Worm (Caenorhabditis elegans) whole organism, L2 larva: ENCODE measurements around the gene smc-6.

Experiments
- C34F6.9 ChIP-seq: fragments of 150-350 bp; optimal IDR thresholded peaks from 2 replicates; lab custom pipeline; 2014; ENCODE audit warnings: missing biosample characterization, missing genetic modification characterization
- F13H6.1 ChIP-seq: sonication (generic microtip); optimal IDR thresholded peaks from 2 replicates; lab custom pipeline; 2016; ENCODE audit warnings: missing genetic modification characterization, missing compliant biosample characterization
- R02D3.7 ChIP-seq: fragments of 150-350 bp; optimal IDR thresholded peaks from 2 replicates; lab custom pipeline; 2014; ENCODE audit warnings: missing biosample characterization, missing genetic modification characterization
- Y55F3AM.14 ChIP-seq: fragments of 200-800 bp; sonication (Bioruptor generic); optimal IDR thresholded peaks from 2 replicates; lab custom pipeline; 2018; ENCODE audit warnings: mild to moderate bottlenecking, missing genetic modification characterization, missing compliant biosample characterization
- ZK546.5 ChIP-seq: sonication (generic microtip); optimal IDR thresholded peaks from 2 replicates; lab custom pipeline; 2017; ENCODE audit warnings: missing biosample characterization, missing genetic modification characterization
- alr-1 ChIP-seq: fragments of 150-350 bp; optimal IDR thresholded peaks from 2 replicates; lab custom pipeline; 2014; ENCODE audit warnings: missing biosample characterization, missing genetic modification characterization
- aly-2 ChIP-seq: fragments of 150-350 bp; optimal IDR thresholded peaks from 2 replicates; lab custom pipeline; 2014; ENCODE audit warnings: missing biosample characterization, missing genetic modification characterization
- ama-1 ChIP-seq: fragments of 150-350 bp; optimal IDR thresholded peaks from 2 replicates; lab custom pipeline; 2018; ENCODE audit warnings: inconsistent platforms
- blmp-1 ChIP-seq: sonication (generic microtip); optimal IDR thresholded peaks from 2 replicates; lab custom pipeline; 2017; ENCODE audit warnings: missing genetic modification characterization, mild to moderate bottlenecking, missing compliant biosample characterization, antibody characterized with exemption, moderate library complexity; ENCODE audit not compliant: insufficient read depth
- ceh-82 ChIP-seq: fragments of 150-350 bp; optimal IDR thresholded peaks from 2 replicates; lab custom pipeline; 2014; ENCODE audit warnings: missing biosample characterization, missing genetic modification characterization
- crh-2 ChIP-seq: sonication (generic microtip); optimal IDR thresholded peaks from 2 replicates; lab custom pipeline; 2017; ENCODE audit warnings: missing biosample characterization, missing genetic modification characterization
- dmd-4 ChIP-seq: sonication (generic microtip); optimal IDR thresholded peaks from 2 replicates; lab custom pipeline; 2017; ENCODE audit warnings: missing biosample characterization, missing genetic modification characterization
- egl-27 ChIP-seq: sonication (generic microtip); optimal IDR thresholded peaks from 3 replicates; lab custom pipeline; 2017; ENCODE audit warnings: missing biosample characterization, missing genetic modification reagents, missing genetic modification characterization
- elt-1 ChIP-seq: fragments of 150-350 bp; optimal IDR thresholded peaks from 2 replicates; lab custom pipeline; 2014; ENCODE audit warnings: missing biosample characterization, missing genetic modification characterization
- elt-3 ChIP-seq: sonication (generic microtip); optimal IDR thresholded peaks from 2 replicates; lab custom pipeline; 2017; ENCODE audit warnings: missing biosample characterization, missing genetic modification characterization
- fos-1 ChIP-seq: fragments of 150-350 bp; optimal IDR thresholded peaks from 2 replicates; lab custom pipeline; 2014; ENCODE audit warnings: missing biosample characterization, missing genetic modification characterization
- gmeb-1 ChIP-seq: fragments of 150-350 bp; optimal IDR thresholded peaks from 2 replicates; lab custom pipeline; 2014; ENCODE audit warnings: missing biosample characterization, missing genetic modification characterization
- lin-11 ChIP-seq: fragments of 150-350 bp; sonication (generic microtip); optimal IDR thresholded peaks from 2 replicates; lab custom pipeline; 2014; ENCODE audit warnings: missing biosample characterization, missing genetic modification characterization, inconsistent platforms, mixed read lengths
- lin-13 ChIP-seq: fragments of 150-350 bp; optimal IDR thresholded peaks from 2 replicates; lab custom pipeline; 2014; ENCODE audit warnings: missing biosample characterization, missing genetic modification reagents, missing genetic modification characterization
- mab-5 ChIP-seq: fragments of 150-350 bp; optimal IDR thresholded peaks from 2 replicates; lab custom pipeline; 2014; ENCODE audit warnings: missing biosample characterization, missing genetic modification characterization
- mbf-1 ChIP-seq: sonication (generic microtip); optimal IDR thresholded peaks from 2 replicates; lab custom pipeline; 2017; ENCODE audit warnings: missing biosample characterization, missing genetic modification characterization
- mdl-1 ChIP-seq, 2 experiments: fragments of 150-350 bp in 1 of 2; sonication (generic microtip) in 1 of 2; optimal IDR thresholded peaks; 2 replicates each; lab custom pipeline; 2017; ENCODE audit warnings: missing biosample characterization in 2 of 2, missing genetic modification characterization in 2 of 2
- nhr-10 ChIP-seq: sonication (generic microtip); optimal IDR thresholded peaks from 2 replicates; lab custom pipeline; 2017; ENCODE audit warnings: missing biosample characterization, missing genetic modification characterization
- nhr-11 ChIP-seq: fragments of 150-350 bp; optimal IDR thresholded peaks from 2 replicates; lab custom pipeline; 2014; ENCODE audit warnings: missing biosample characterization, missing genetic modification characterization
- nhr-12 ChIP-seq: fragments of 150-350 bp; optimal IDR thresholded peaks from 2 replicates; lab custom pipeline; 2014; ENCODE audit warnings: missing biosample characterization, missing genetic modification characterization
- nhr-129 ChIP-seq: fragments of 150-350 bp; optimal IDR thresholded peaks from 2 replicates; lab custom pipeline; 2014; ENCODE audit warnings: missing biosample characterization, missing genetic modification characterization
- nhr-21 ChIP-seq: fragments of 150-350 bp; optimal IDR thresholded peaks from 2 replicates; lab custom pipeline; 2014; ENCODE audit warnings: missing biosample characterization, missing genetic modification characterization
- nhr-23 ChIP-seq: fragments of 150-350 bp; optimal IDR thresholded peaks from 2 replicates; lab custom pipeline; 2014; ENCODE audit warnings: missing biosample characterization, missing genetic modification reagents, missing genetic modification characterization
- nhr-237 ChIP-seq: fragments of 150-350 bp; optimal IDR thresholded peaks from 2 replicates; lab custom pipeline; 2014; ENCODE audit warnings: missing biosample characterization, missing genetic modification characterization
- nhr-25 ChIP-seq: fragments of 150-350 bp; sonication (generic microtip); optimal IDR thresholded peaks from 3 replicates; lab custom pipeline; 2014; ENCODE audit warnings: missing biosample characterization, missing genetic modification characterization
- nhr-6 ChIP-seq: fragments of 150-350 bp; optimal IDR thresholded peaks from 2 replicates; lab custom pipeline; 2014; ENCODE audit warnings: missing biosample characterization, missing genetic modification characterization
- nhr-77 ChIP-seq: fragments of 150-350 bp; optimal IDR thresholded peaks from 2 replicates; lab custom pipeline; 2014; ENCODE audit warnings: missing biosample characterization, missing genetic modification characterization
- peb-1 ChIP-seq: fragments of 150-350 bp; optimal IDR thresholded peaks from 2 replicates; lab custom pipeline; 2014; ENCODE audit warnings: missing biosample characterization, missing genetic modification characterization
- sem-4 ChIP-seq: fragments of 150-350 bp; optimal IDR thresholded peaks from 2 replicates; lab custom pipeline; 2014; ENCODE audit warnings: missing biosample characterization, missing genetic modification reagents, missing genetic modification characterization
- skn-1 ChIP-seq: sonication (generic microtip); optimal IDR thresholded peaks from 2 replicates; lab custom pipeline; 2017; ENCODE audit warnings: missing biosample characterization, missing genetic modification characterization
- sma-3 ChIP-seq: sonication (generic microtip); optimal IDR thresholded peaks from 2 replicates; lab custom pipeline; 2016; ENCODE audit warnings: missing genetic modification reagents, missing genetic modification characterization, missing compliant biosample characterization
- sma-9 ChIP-seq, 2 experiments: fragments of 150-350 bp in 1 of 2; sonication (generic microtip) in 1 of 2; optimal IDR thresholded peaks; 2 replicates each; lab custom pipeline; 2014 to 2016; ENCODE audit warnings: missing genetic modification characterization in 2 of 2, mild to moderate bottlenecking in 1 of 2, missing biosample characterization in 1 of 2, missing compliant biosample characterization in 1 of 2, missing genetic modification reagents in 1 of 2, moderate library complexity in 1 of 2
- snpc-4 ChIP-seq: fragments of 150-350 bp; optimal IDR thresholded peaks from 2 replicates; lab custom pipeline; 2014; ENCODE audit warnings: missing biosample characterization, missing genetic modification characterization
- unc-39 ChIP-seq: fragments of 150-350 bp; optimal IDR thresholded peaks from 2 replicates; lab custom pipeline; 2014; ENCODE audit warnings: missing biosample characterization, missing genetic modification characterization
- unc-55 ChIP-seq: fragments of 150-350 bp; sonication (generic microtip); optimal IDR thresholded peaks from 3 replicates; lab custom pipeline; 2014; ENCODE audit warnings: missing biosample characterization, missing genetic modification reagents, missing genetic modification characterization
- unc-62 ChIP-seq: fragments of 150-350 bp; optimal IDR thresholded peaks from 2 replicates; lab custom pipeline; 2014; ENCODE audit warnings: missing biosample characterization, missing genetic modification reagents, missing genetic modification characterization
- zag-1 ChIP-seq: fragments of 150-350 bp; optimal IDR thresholded peaks from 2 replicates; lab custom pipeline; 2014; ENCODE audit warnings: missing biosample characterization, missing genetic modification characterization
- ztf-1 ChIP-seq: fragments of 200-800 bp; sonication (Bioruptor generic); conservative IDR thresholded peaks from 2 replicates; pipeline ENCODE4 v1.3.6; 2022; ENCODE audit warnings: missing genetic modification characterization, missing compliant biosample characterization
- ztf-11 ChIP-seq: sonication (generic microtip); optimal IDR thresholded peaks from 2 replicates; lab custom pipeline; 2017; ENCODE audit warnings: missing biosample characterization, missing genetic modification characterization
- ztf-4 ChIP-seq: fragments of 150-350 bp; optimal IDR thresholded peaks from 2 replicates; lab custom pipeline; 2014; ENCODE audit warnings: missing biosample characterization, missing genetic modification characterization

smc-6 gene

DNA sequence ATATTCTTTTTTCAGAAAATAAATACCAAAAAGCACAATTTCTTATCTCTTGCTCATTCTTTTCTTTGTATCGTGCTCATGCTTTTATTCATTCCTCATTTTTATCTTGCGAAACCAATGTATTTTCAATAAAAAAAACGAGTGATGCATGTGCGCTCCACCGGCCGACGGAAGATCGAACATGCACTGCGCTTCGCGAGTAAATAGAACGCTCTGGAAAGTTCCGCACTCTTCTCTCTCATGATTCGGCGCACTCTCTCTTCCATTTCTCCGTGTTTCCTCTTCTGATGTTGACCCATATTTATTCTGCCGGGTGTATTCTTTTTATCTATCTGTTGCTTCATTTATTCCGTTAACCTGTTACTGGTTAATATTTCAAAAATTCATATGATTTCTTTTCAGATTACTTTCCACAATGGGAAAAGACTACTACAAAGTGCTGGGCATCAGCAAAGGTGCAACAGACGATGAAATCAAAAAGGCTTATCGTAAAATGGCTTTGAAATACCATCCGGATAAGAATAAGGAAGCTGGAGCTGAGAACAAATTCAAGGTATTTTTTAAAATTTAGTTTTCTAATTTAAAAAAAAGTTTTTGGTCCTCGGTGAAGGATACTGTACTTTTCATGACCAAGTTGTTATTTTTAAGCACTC lies 33.1 kb upstream of the smc-6 start, which contains the start of gene dnj-13 (continued):
- TF ChIP-seq nhr-21 (tag; lab: Kevin White, UChicago), result peak; percentile 90
- peak; percentile 91 for TF ChIP-seq mab-5 (tag; lab: Kevin White, UChicago)
- TF ChIP-seq egl-27, result peak; percentile 76
- no peak for TF ChIP-seq mbf-1 (tag; lab: Kevin White, UChicago)
- no peak for TF ChIP-seq ztf-1
- TF ChIP-seq sma-3 (GFP tag; lab: Kevin White, UChicago), result peak; percentile 98
- no peak for TF ChIP-seq aly-2 (tag; lab: Kevin White, UChicago)
- no peak for TF ChIP-seq elt-3 (tag; lab: Kevin White, UChicago)
- peak; percentile 54 for TF ChIP-seq ceh-82 (tag; lab: Kevin White, UChicago)
- TF ChIP-seq mdl-1 (tag; optimal IDR thresholded peaks at IDR 0.05; lab: Kevin White, UChicago), result peak; percentile 53 to 78
- TF ChIP-seq nhr-10 (tag; lab: Kevin White, UChicago), result peak; percentile 82
- no peak for TF ChIP-seq nhr-11 (tag; lab: Kevin White, UChicago)
- TF ChIP-seq C34F6.9 (tag; lab: Kevin White, UChicago), result peak; percentile 92

- TF ChIP-seq nhr-77 (tag; lab: Kevin White, UChicago) (no peak), unc-55 (GFP tag; lab: Kevin White, UChicago) (no peak), Y55F3AM.14 (GFP tag; lab: Kevin White, UChicago) (no peak), ztf-11 (tag; lab: Kevin White, UChicago) (no peak), skn-1 (tag; lab: Kevin White, UChicago) (no peak), gmeb-1 (tag; lab: Kevin White, UChicago) (no peak), nhr-6 (no peak), elt-3 (tag; lab: Kevin White, UChicago) (no peak), sma-9 (GFP tag; optimal IDR thresholded peaks at IDR 0.05; lab: Kevin White, UChicago) (no peak), sma-9 (tag; optimal IDR thresholded peaks at IDR 0.05; lab: Kevin White, UChicago) (no peak), sem-4 (tag; lab: Kevin White, UChicago) (no peak), mbf-1 (tag; lab: Kevin White, UChicago) (no peak), egl-27 (no peak), unc-39 (tag; lab: Kevin White, UChicago) (no peak), alr-1 (tag; lab: Kevin White, UChicago) (no peak), nhr-237 (no peak), unc-62 (no peak), ZK546.5 (no peak), ama-1 (no peak), nhr-10 (tag; lab: Kevin White, UChicago) (no peak), mab-5 (tag; lab: Kevin White, UChicago) (no peak)
Measured at ce11 chrII:11545952-11546325, 32.6 kb upstream of the smc-6 start.

DNA sequence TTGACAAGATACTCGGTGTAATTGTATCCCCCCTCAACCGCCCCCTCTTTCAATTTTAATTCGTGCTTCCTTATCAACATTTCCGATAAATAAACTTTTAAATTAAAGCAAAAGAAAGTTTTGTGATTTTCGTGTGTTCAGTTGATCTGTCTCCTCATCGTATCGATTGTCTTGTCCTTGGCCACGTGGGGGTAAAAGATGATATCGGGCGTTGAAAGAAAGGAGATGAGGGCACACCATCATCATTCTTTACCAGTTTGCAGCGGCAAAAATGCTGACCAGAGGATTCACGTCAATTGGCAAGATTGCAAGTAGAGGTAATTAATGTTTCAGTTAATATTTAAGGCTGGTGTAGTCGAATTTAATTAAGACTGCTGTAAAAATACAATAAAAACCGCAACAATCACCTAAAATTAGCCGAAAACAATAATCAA lies 31.2 kb upstream of the smc-6 start, which contains the start of gene F54D5.7:
Gene F54D5.7, plus strand, starts transcription at position 264 of the 434 bp plus-strand sequence.
- no peak for TF ChIP-seq R02D3.7
- TF ChIP-seq lin-13, result peak; percentile 50
- TF ChIP-seq nhr-25 (tag; lab: Kevin White, UChicago), result peak; percentile 65
- TF ChIP-seq gmeb-1 (tag; lab: Kevin White, UChicago), result peak; percentile 35
- TF ChIP-seq skn-1 (tag; lab: Kevin White, UChicago), result no peak
- no peak for TF ChIP-seq alr-1 (tag; lab: Kevin White, UChicago)
- TF ChIP-seq C34F6.9 (tag; lab: Kevin White, UChicago), result peak; percentile 61
- TF ChIP-seq mab-5 (tag; lab: Kevin White, UChicago), result no peak
- peak in 1 of 2 experiments; percentile 64 for TF ChIP-seq mdl-1 (tag; optimal IDR thresholded peaks at IDR 0.05; lab: Kevin White, UChicago)
- TF ChIP-seq elt-3 (tag; lab: Kevin White, UChicago), result no peak
- TF ChIP-seq zag-1 (tag; lab: Kevin White, UChicago), result no peak
- no peak for TF ChIP-seq dmd-4 (tag; lab: Kevin White, UChicago)
- TF ChIP-seq fos-1 (tag; lab: Kevin White, UChicago), result peak; percentile 13
- TF ChIP-seq F13H6.1 (tag; lab: Kevin White, UChicago), result peak; percentile 37
- 0 out of 2 replicates have a peak, but pooled peaks have one; percentile 83 for TF ChIP-seq ztf-1
- TF ChIP-seq nhr-11 (tag; lab: Kevin White, UChicago), result no peak
- TF ChIP-seq egl-27, result no peak
- TF ChIP-seq nhr-77 (tag; lab: Kevin White, UChicago), result no peak
- TF ChIP-seq elt-1 (tag; lab: Kevin White, UChicago), result no peak
- TF ChIP-seq ztf-4 (tag; lab: Kevin White, UChicago), result peak; percentile 96
- TF ChIP-seq nhr-6, result peak; percentile 52
- no peak for TF ChIP-seq peb-1 (tag; lab: Kevin White, UChicago)
- TF ChIP-seq sem-4 (tag; lab: Kevin White, UChicago), result peak; percentile 27
- TF ChIP-seq ama-1, result peak; percentile 99
- TF ChIP-seq crh-2 (tag; lab: Kevin White, UChicago), result peak; percentile 97
- TF ChIP-seq blmp-1, result peak; percentile 34
- peak; percentile 20 for TF ChIP-seq unc-62
- no peak for TF ChIP-seq lin-11 (tag; lab: Kevin White, UChicago)
- no peak for TF ChIP-seq unc-55 (GFP tag; lab: Kevin White, UChicago)
- TF ChIP-seq nhr-12 (tag; lab: Kevin White, UChicago), result no peak
- no peak for TF ChIP-seq nhr-23
- TF ChIP-seq snpc-4 (tag; lab: Kevin White, UChicago), result no peak
- TF ChIP-seq unc-39 (tag; lab: Kevin White, UChicago), result no peak
- TF ChIP-seq nhr-21 (tag; lab: Kevin White, UChicago), result peak; percentile 61
- peak; percentile 83 for TF ChIP-seq nhr-129 (tag; lab: Kevin White, UChicago)
- no peak for TF ChIP-seq Y55F3AM.14 (GFP tag; lab: Kevin White, UChicago)
- no peak for TF ChIP-seq ceh-82 (tag; lab: Kevin White, UChicago)
- no peak for TF ChIP-seq nhr-237
